Worm (Caenorhabditis elegans): ENCODE measurements around the gene W08E12.7.

- TF ChIP-seq atf-7 (tag; optimal IDR thresholded peaks at IDR 0.05) (peak; percentile 16), snpc-1.3 (tag; optimal IDR thresholded peaks at IDR 0.05; ENCODE audit: insufficient read depth) (no peak), Y95B8A.8 (GFP tag; IDR thresholded peaks at IDR 0.05) (no peak), mel-28 (tag; optimal IDR thresholded peaks at IDR 0.05; ENCODE audit: borderline replicate concordance) (no peak), ztf-22 (GFP tag; optimal IDR thresholded peaks at IDR 0.05) (peak; percentile 13), nfya-1 (tag; optimal IDR thresholded peaks at IDR 0.05; ENCODE audit: borderline replicate concordance, insufficient read depth) (no peak), snpc-1.1 (tag; optimal IDR thresholded peaks at IDR 0.05; ENCODE audit: insufficient read depth) (no peak), die-1 (tag; optimal IDR thresholded peaks at IDR 0.05) (no peak), B0336.3 (GFP tag; IDR thresholded peaks at IDR 0.05) (peak; percentile 58; the same call in 1 of the 2 replicates), hmg-1.2 (GFP tag; IDR thresholded peaks at IDR 0.05) (peak; percentile 99), sptf-2 (GFP tag; optimal IDR thresholded peaks at IDR 0.05) (no peak), ekl-4 (GFP tag; IDR thresholded peaks at IDR 0.05) (0 out of 2 replicates have a peak, but pooled peaks have one; percentile 30), let-526 (GFP tag; IDR thresholded peaks at IDR 0.05) (no peak)
Observed at ce11 chrIV:3311243-3311642, 16.3 kb downstream of the W08E12.7 start, which contains the start of gene zip-11.

Data from whole organism, young adult.